Fruit fly (Drosophila melanogaster) Kc167 (cell line): Measurements from ENCODE around the gene CG32267.

ENCODE experiments used
- Myc ChIP-seq: fragments of >200 bp; optimal IDR thresholded peaks from 2 replicates; lab custom pipeline; 2017; ENCODE audit warnings: missing external identifiers
- Sin3A ChIP-seq: fragments of >200 bp; optimal IDR thresholded peaks from 2 replicates; lab custom pipeline; 2018; ENCODE audit warnings: missing external identifiers
- h ChIP-seq: fragments of >200 bp; optimal IDR thresholded peaks from 3 replicates; lab custom pipeline; 2018; ENCODE audit warnings: missing external identifiers
- insv ChIP-seq: fragments of >200 bp; optimal IDR thresholded peaks from 3 replicates; lab custom pipeline; 2018; ENCODE audit warnings: missing external identifiers
- psq ChIP-seq: fragments of >200 bp; optimal IDR thresholded peaks from 2 replicates; lab custom pipeline; 2017; ENCODE audit warnings: missing external identifiers
- ttk ChIP-seq: sonication (Bioruptor generic); optimal IDR thresholded peaks from 2 replicates; lab custom pipeline; 2017; ENCODE audit warnings: missing external identifiers

Gene CG32267

dm6 chr3L:3472063-3472528 is at the start of gene CG32267, which contains the start of gene CG42324:
Gene CG32267 (minus strand): TSS chr3L:3472113.
Gene CG42324 (plus strand): TSS chr3L:3472447.
- no peak for TF ChIP-seq h (lab: Kevin White, UChicago)
- no peak for TF ChIP-seq insv (lab: Kevin White, UChicago)
- TF ChIP-seq Myc: no peak
- no peak for TF ChIP-seq psq
- no peak for TF ChIP-seq ttk (lab: Kevin White, UChicago)
- no peak for TF ChIP-seq Sin3A

- TF ChIP-seq ttk (lab: Kevin White, UChicago) (no peak), Sin3A (no peak), Myc (no peak), h (lab: Kevin White, UChicago) (no peak), insv (lab: Kevin White, UChicago) (no peak), psq (no peak)
These were observed 46.9 kb upstream of the CG32267 start for dm6 chr3L:3518512-3519492.

- no peak for TF ChIP-seq h (lab: Kevin White, UChicago)
- TF ChIP-seq ttk (lab: Kevin White, UChicago): no peak
- TF ChIP-seq psq: no peak
These were observed 46.0 kb upstream of the CG32267 start for dm6 chr3L:3517894-3518293.

dm6 chr3L:3516485-3516884 is 44.6 kb upstream of the CG32267 start:
- TF ChIP-seq Sin3A (no peak), h (lab: Kevin White, UChicago) (no peak), ttk (lab: Kevin White, UChicago) (no peak), psq (no peak), Myc (no peak), insv (lab: Kevin White, UChicago) (no peak)

dm6 chr3L:3515280-3516020 is 43.5 kb upstream of the CG32267 start, which contains the start of gene Eip63E:
Gene Eip63E (plus strand): TSS chr3L:3515751.
- TF ChIP-seq psq: no peak
- no peak for TF ChIP-seq insv (lab: Kevin White, UChicago)
- no peak for TF ChIP-seq Myc
- TF ChIP-seq h (lab: Kevin White, UChicago): no peak
- TF ChIP-seq Sin3A: no peak
- no peak for TF ChIP-seq ttk (lab: Kevin White, UChicago)

- TF ChIP-seq h (lab: Kevin White, UChicago): no peak
- no peak for TF ChIP-seq Sin3A
- no peak for TF ChIP-seq Myc
- TF ChIP-seq insv (lab: Kevin White, UChicago): no peak
- TF ChIP-seq psq: no peak
- no peak for TF ChIP-seq ttk (lab: Kevin White, UChicago)
These were observed 42.1 kb upstream of the CG32267 start for dm6 chr3L:3514020-3514419.

- TF ChIP-seq Sin3A: no peak
- no peak for TF ChIP-seq Myc
- TF ChIP-seq psq: no peak
- TF ChIP-seq h (lab: Kevin White, UChicago): no peak
- no peak for TF ChIP-seq ttk (lab: Kevin White, UChicago)
- no peak for TF ChIP-seq insv (lab: Kevin White, UChicago)
These were observed 41.1 kb upstream of the CG32267 start for dm6 chr3L:3512998-3513397.

- no peak for TF ChIP-seq Sin3A
These were observed 40.7 kb upstream of the CG32267 start, which contains the start of gene ImpE2 for dm6 chr3L:3512567-3512966. Gene ImpE2 (minus strand): TSS chr3L:3512681.

dm6 chr3L:3503248-3503647 is 31.3 kb upstream of the CG32267 start:
- TF ChIP-seq insv (lab: Kevin White, UChicago) (no peak), ttk (lab: Kevin White, UChicago) (no peak), psq (no peak), h (lab: Kevin White, UChicago) (no peak), Sin3A (no peak), Myc (no peak)

dm6 chr3L:3496593-3496992 is 24.7 kb upstream of the CG32267 start:
- TF ChIP-seq Myc (no peak), Sin3A (no peak), h (lab: Kevin White, UChicago) (no peak), psq (no peak), insv (lab: Kevin White, UChicago) (no peak), ttk (lab: Kevin White, UChicago) (no peak)

dm6 chr3L:3492116-3492747 is 20.3 kb upstream of the CG32267 start:
- TF ChIP-seq insv (lab: Kevin White, UChicago) (no peak), Sin3A (no peak), Myc (no peak), h (lab: Kevin White, UChicago) (no peak), psq (no peak), ttk (lab: Kevin White, UChicago) (no peak)

- no peak for TF ChIP-seq Myc
- TF ChIP-seq ttk (lab: Kevin White, UChicago): no peak
- TF ChIP-seq Sin3A: no peak
- TF ChIP-seq insv (lab: Kevin White, UChicago): no peak
- TF ChIP-seq psq: no peak
- TF ChIP-seq h (lab: Kevin White, UChicago): no peak
These were observed 13.3 kb upstream of the CG32267 start for dm6 chr3L:3485088-3485710.
